Worm (Caenorhabditis elegans): ENCODE data around the gene tbb-4.

Gene tbb-4

ce11 chrX:9431002-9431482 lies 5.7 kb downstream of the tbb-4 start, which contains the start of gene B0272.3:
TSS of gene B0272.3 (plus strand) at chrX:9431432.
- TF ChIP-seq isw-1 (GFP tag; IDR thresholded peaks at IDR 0.05) (no peak), jun-1 (tag; optimal IDR thresholded peaks at IDR 0.05) (no peak), swsn-7 (tag; optimal IDR thresholded peaks at IDR 0.05) (peak; percentile 38), ets-5 (GFP tag; IDR thresholded peaks at IDR 0.05) (no peak), ceh-90 (tag; optimal IDR thresholded peaks at IDR 0.05) (no peak), nhr-20 (tag; optimal IDR thresholded peaks at IDR 0.05) (peak; percentile 95), fkh-10 (GFP tag; optimal IDR thresholded peaks at IDR 0.05) (no peak), dsc-1 (tag; optimal IDR thresholded peaks at IDR 0.05) (no peak), sup-37 (GFP tag; optimal IDR thresholded peaks at IDR 0.05) (no peak), C34B4.2 (tag; optimal IDR thresholded peaks at IDR 0.05) (no peak), alr-1 (tag; optimal IDR thresholded peaks at IDR 0.05; ENCODE audit: borderline replicate concordance) (no peak), fos-1 (tag; optimal IDR thresholded peaks at IDR 0.05) (no peak), ztf-4 (tag; optimal IDR thresholded peaks at IDR 0.05) (peak; percentile 44), snu-23 (GFP tag; optimal IDR thresholded peaks at IDR 0.05) (peak; percentile 80), elt-2 (tag; optimal IDR thresholded peaks at IDR 0.05) (peak; percentile 81), mab-9 (GFP tag; IDR thresholded peaks at IDR 0.05) (no peak), sptf-1 (tag; optimal IDR thresholded peaks at IDR 0.05) (no peak), egl-27 (tag; optimal IDR thresholded peaks at IDR 0.05) (no peak), lir-3 (tag; optimal IDR thresholded peaks at IDR 0.05; ENCODE audit: poor library complexity) (no peak), lin-15B (tag; optimal IDR thresholded peaks at IDR 0.05) (no peak), rnt-1 (tag; optimal IDR thresholded peaks at IDR 0.05) (peak; percentile 57), ama-1 (optimal IDR thresholded peaks at IDR 0.05) (no peak), Y116A8C.19 (tag; optimal IDR thresholded peaks at IDR 0.05; ENCODE audit: borderline replicate concordance) (no peak), egl-13 (tag; optimal IDR thresholded peaks at IDR 0.05) (no peak), nhr-90 (tag; optimal IDR thresholded peaks at IDR 0.05; ENCODE audit: poor library complexity) (peak; percentile 51), hlh-4 (tag; optimal IDR thresholded peaks at IDR 0.05) (no peak), aly-2 (tag; optimal IDR thresholded peaks at IDR 0.05) (no peak), lin-14 (GFP tag; optimal IDR thresholded peaks at IDR 0.05) (peak; percentile 83), efl-1 (optimal IDR thresholded peaks at IDR 0.05) (no peak), efl-1 (GFP tag; optimal IDR thresholded peaks at IDR 0.05 in 1 of 2) (no peak), grh-1 (GFP tag; IDR thresholded peaks at IDR 0.05) (no peak), tbx-2 (tag; optimal IDR thresholded peaks at IDR 0.05) (peak; percentile 32), nhr-19 (GFP tag; conservative IDR thresholded peaks at IDR 0.05) (no peak; the same call in 1 of the 2 replicates), unc-86 (tag; optimal IDR thresholded peaks at IDR 0.05) (no peak), zip-4 (GFP tag; optimal IDR thresholded peaks at IDR 0.05) (no peak), vab-15 (tag; optimal IDR thresholded peaks at IDR 0.05) (no peak), unc-62 (GFP tag; optimal IDR thresholded peaks at IDR 0.05) (no peak), mep-1 (tag; optimal IDR thresholded peaks at IDR 0.05) (peak; percentile 36), elt-3 (tag; optimal IDR thresholded peaks at IDR 0.05) (peak in 5 of 6 experiments; percentile 4 to 54 (median 16)), sox-4 (tag; optimal IDR thresholded peaks at IDR 0.05) (no peak), hlh-17 (GFP tag; optimal IDR thresholded peaks at IDR 0.05; ENCODE audit: borderline replicate concordance) (no peak), unc-30 (tag; optimal IDR thresholded peaks at IDR 0.05) (no peak), pag-3 (tag; optimal IDR thresholded peaks at IDR 0.05; ENCODE audit: borderline replicate concordance, insufficient read depth) (no peak), mdl-1 (tag; optimal IDR thresholded peaks at IDR 0.05) (peak in 1 of 2 experiments; percentile 59), dpl-1 (GFP tag; optimal IDR thresholded peaks at IDR 0.05) (peak in 1 of 3 experiments; percentile 20), ceh-82 (tag; optimal IDR thresholded peaks at IDR 0.05) (peak in 1 of 3 experiments; percentile 29), blmp-1 (tag; optimal IDR thresholded peaks at IDR 0.05) (peak; percentile 63), efl-3 (GFP tag; optimal IDR thresholded peaks at IDR 0.05) (no peak), lin-39 (tag; optimal IDR thresholded peaks at IDR 0.05) (no peak), zag-1 (tag; optimal IDR thresholded peaks at IDR 0.05) (no peak), hpl-2 (GFP tag; optimal IDR thresholded peaks at IDR 0.05) (no peak), fkh-8 (tag; optimal IDR thresholded peaks at IDR 0.05) (no peak)

All from whole organism, L1 larva.